Fruit fly (Drosophila melanogaster) S2 (cell line): Measurements from ENCODE around the gene CG15387.

ENCODE experiments used
- CG8478 ChIP-seq: fragments of >200 bp; optimal IDR thresholded peaks from 2 replicates; lab custom pipeline; 2018
- CTCF ChIP-seq, 2 experiments: fragments of >200 bp; optimal IDR thresholded peaks; 2 replicates each; lab custom pipeline; 2018

DNA sequence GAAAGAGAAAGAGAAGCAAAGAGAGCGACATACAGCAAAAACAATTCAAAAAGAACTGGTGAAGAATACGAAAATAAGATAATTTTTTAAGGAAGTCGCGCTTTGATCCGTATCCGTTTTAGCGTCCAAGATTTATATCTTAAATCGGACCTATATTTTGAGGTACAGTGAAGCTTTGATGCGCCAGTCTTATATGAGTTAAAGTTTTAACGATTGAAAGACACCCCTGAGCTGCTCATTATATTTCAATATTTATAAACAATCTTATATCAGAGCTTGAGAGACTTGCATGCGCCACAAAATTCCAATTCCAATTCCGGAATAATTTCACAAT, 47.3 kb downstream of the CG15387 start:
- TF ChIP-seq CG8478 (lab: Kevin White, UChicago) (no peak), CTCF (optimal IDR thresholded peaks at IDR 0.05; lab: Kevin White, UChicago) (no peak)
